Fruit fly (Drosophila melanogaster): ENCODE results near the gene Zcchc7.

Zcchc7 gene

dm6 chr3L:16810512-16810911, 34.7 kb upstream of the Zcchc7 start:
- TF ChIP-seq usp (GFP tag; optimal IDR thresholded peaks at IDR 0.05) (no peak), EcR (GFP tag; optimal IDR thresholded peaks at IDR 0.05) (no peak)

- TF ChIP-seq psq (optimal IDR thresholded peaks at IDR 0.05) (no peak), EcR (GFP tag; optimal IDR thresholded peaks at IDR 0.05) (no peak), pan (optimal IDR thresholded peaks at IDR 0.05) (no peak), CG8478 (optimal IDR thresholded peaks at IDR 0.05) (no peak), Dll (optimal IDR thresholded peaks at IDR 0.05) (no peak), usp (GFP tag; optimal IDR thresholded peaks at IDR 0.05) (no peak)
Observed at dm6 chr3L:16811908-16812307, 33.3 kb upstream of the Zcchc7 start.

dm6 chr3L:16813984-16814383, 31.2 kb upstream of the Zcchc7 start:
- TF ChIP-seq pan (optimal IDR thresholded peaks at IDR 0.05) (no peak), usp (GFP tag; optimal IDR thresholded peaks at IDR 0.05) (no peak), psq (optimal IDR thresholded peaks at IDR 0.05) (no peak), Dll (optimal IDR thresholded peaks at IDR 0.05) (no peak), CG8478 (optimal IDR thresholded peaks at IDR 0.05) (no peak), EcR (GFP tag; optimal IDR thresholded peaks at IDR 0.05) (no peak)

dm6 chr3L:16818063-16818462, 27.1 kb upstream of the Zcchc7 start:
- no peak for TF ChIP-seq EcR (GFP tag; optimal IDR thresholded peaks at IDR 0.05)
- no peak for TF ChIP-seq pan (optimal IDR thresholded peaks at IDR 0.05)
- no peak for TF ChIP-seq CG8478 (optimal IDR thresholded peaks at IDR 0.05)
- no peak for TF ChIP-seq usp (GFP tag; optimal IDR thresholded peaks at IDR 0.05)
- TF ChIP-seq Dll (optimal IDR thresholded peaks at IDR 0.05) = no peak
- TF ChIP-seq psq (optimal IDR thresholded peaks at IDR 0.05) = no peak

- TF ChIP-seq psq (optimal IDR thresholded peaks at IDR 0.05) (no peak), usp (GFP tag; optimal IDR thresholded peaks at IDR 0.05) (no peak), EcR (GFP tag; optimal IDR thresholded peaks at IDR 0.05) (no peak), Dll (optimal IDR thresholded peaks at IDR 0.05) (no peak), CG8478 (optimal IDR thresholded peaks at IDR 0.05) (no peak), pan (optimal IDR thresholded peaks at IDR 0.05) (no peak)
Observed at dm6 chr3L:16824725-16825124, 20.5 kb upstream of the Zcchc7 start.

- TF ChIP-seq EcR (GFP tag; optimal IDR thresholded peaks at IDR 0.05) (no peak), usp (GFP tag; optimal IDR thresholded peaks at IDR 0.05) (no peak), psq (optimal IDR thresholded peaks at IDR 0.05) (no peak), Dll (optimal IDR thresholded peaks at IDR 0.05) (no peak), CG8478 (optimal IDR thresholded peaks at IDR 0.05) (no peak)
Observed at dm6 chr3L:16825195-16825594, 20.0 kb upstream of the Zcchc7 start.

dm6 chr3L:16828967-16829366, 16.2 kb upstream of the Zcchc7 start, which contains the start of gene CG13024:
Gene CG13024, minus strand, starts transcription at chr3L:16829074.
- TF ChIP-seq pan (optimal IDR thresholded peaks at IDR 0.05) (no peak), EcR (GFP tag; optimal IDR thresholded peaks at IDR 0.05) (no peak), Dll (optimal IDR thresholded peaks at IDR 0.05) (no peak), usp (GFP tag; optimal IDR thresholded peaks at IDR 0.05) (no peak), psq (optimal IDR thresholded peaks at IDR 0.05) (no peak), CG8478 (optimal IDR thresholded peaks at IDR 0.05) (no peak)

- TF ChIP-seq Dll (optimal IDR thresholded peaks at IDR 0.05) (no peak), EcR (GFP tag; optimal IDR thresholded peaks at IDR 0.05) (peak in 1 of 2 experiments; percentile 29)
Observed at dm6 chr3L:16829983-16830382, 15.2 kb upstream of the Zcchc7 start.

dm6 chr3L:16836732-16837131, 8.5 kb upstream of the Zcchc7 start:
- no peak for TF ChIP-seq EcR (GFP tag; optimal IDR thresholded peaks at IDR 0.05)
- no peak for TF ChIP-seq Dll (optimal IDR thresholded peaks at IDR 0.05)
- no peak for TF ChIP-seq usp (GFP tag; optimal IDR thresholded peaks at IDR 0.05)
- TF ChIP-seq pan (optimal IDR thresholded peaks at IDR 0.05) = no peak
- TF ChIP-seq CG8478 (optimal IDR thresholded peaks at IDR 0.05) = no peak
- no peak for TF ChIP-seq psq (optimal IDR thresholded peaks at IDR 0.05)

dm6 chr3L:16840540-16840939, 4.6 kb upstream of the Zcchc7 start:
- TF ChIP-seq psq (optimal IDR thresholded peaks at IDR 0.05) (no peak), Dll (optimal IDR thresholded peaks at IDR 0.05) (no peak), usp (GFP tag; optimal IDR thresholded peaks at IDR 0.05) (no peak), pan (optimal IDR thresholded peaks at IDR 0.05) (no peak), CG8478 (optimal IDR thresholded peaks at IDR 0.05) (no peak), EcR (GFP tag; optimal IDR thresholded peaks at IDR 0.05) (no peak)

- TF ChIP-seq EcR (GFP tag; optimal IDR thresholded peaks at IDR 0.05) = no peak
- TF ChIP-seq pan (optimal IDR thresholded peaks at IDR 0.05) = no peak
- no peak for TF ChIP-seq psq (optimal IDR thresholded peaks at IDR 0.05)
- TF ChIP-seq Dll (optimal IDR thresholded peaks at IDR 0.05) = no peak
- TF ChIP-seq usp (GFP tag; optimal IDR thresholded peaks at IDR 0.05) = no peak
- TF ChIP-seq CG8478 (optimal IDR thresholded peaks at IDR 0.05) = no peak
Observed at dm6 chr3L:16842087-16842567, 3.1 kb upstream of the Zcchc7 start, which contains the start of gene TSG101. Gene TSG101, plus strand, starts transcription at chr3L:16842294.

dm6 chr3L:16842952-16843351, 2.2 kb upstream of the Zcchc7 start:
- TF ChIP-seq CG8478 (optimal IDR thresholded peaks at IDR 0.05) (no peak), psq (optimal IDR thresholded peaks at IDR 0.05) (no peak), pan (optimal IDR thresholded peaks at IDR 0.05) (no peak), usp (GFP tag; optimal IDR thresholded peaks at IDR 0.05) (no peak), EcR (GFP tag; optimal IDR thresholded peaks at IDR 0.05) (no peak), Dll (optimal IDR thresholded peaks at IDR 0.05) (no peak)

dm6 chr3L:16845607-16846277, 556 bp downstream of the Zcchc7 start, which contains the start of gene CG32161:
Gene CG32161, plus strand, starts transcription at chr3L:16846227.
- TF ChIP-seq usp (GFP tag; optimal IDR thresholded peaks at IDR 0.05) (no peak), EcR (GFP tag; optimal IDR thresholded peaks at IDR 0.05) (no peak), pan (optimal IDR thresholded peaks at IDR 0.05) (no peak)

Data from whole organism.